Fruit fly (Drosophila melanogaster) whole organism, embryonic: Measurements from ENCODE around the gene CG15160.

ENCODE experiments used
- Abd-B ChIP-seq: fragments of 200-800 bp; sonication (Bioruptor generic); optimal IDR thresholded peaks from 2 replicates; lab custom pipeline; 2018; ENCODE audit warnings: missing biosample characterization, mild to moderate bottlenecking, missing genetic modification characterization, moderate library complexity
- Atf-2 ChIP-seq: fragments of 200-800 bp; sonication (Bioruptor generic); optimal IDR thresholded peaks from 2 replicates; lab custom pipeline; 2016; ENCODE audit warnings: missing biosample characterization, missing genetic modification characterization
- CG10147 ChIP-seq: fragments of 200-800 bp; sonication (Bioruptor generic); optimal IDR thresholded peaks from 2 replicates; lab custom pipeline; 2019; ENCODE audit warnings: missing biosample characterization, mild to moderate bottlenecking, missing genetic modification characterization, moderate library complexity
- CG10462 ChIP-seq: fragments of 200-800 bp; sonication (Bioruptor generic); optimal IDR thresholded peaks from 2 replicates; lab custom pipeline; 2016; ENCODE audit warnings: missing biosample characterization, missing genetic modification characterization
- CG11247 ChIP-seq: fragments of 200-800 bp; sonication (Bioruptor generic); IDR thresholded peaks from 2 replicates; pipeline ENCODE4 v1.3.6; 2022; ENCODE audit warnings: missing biosample characterization, missing genetic modification characterization
- CG12155 ChIP-seq: fragments of 200-800 bp; sonication (Bioruptor generic); optimal IDR thresholded peaks from 3 replicates; lab custom pipeline; 2016; ENCODE audit warnings: missing biosample characterization, missing genetic modification characterization
- CG13123 ChIP-seq: fragments of 200-800 bp; sonication (Bioruptor generic); optimal IDR thresholded peaks from 2 replicates; lab custom pipeline; 2016; ENCODE audit warnings: missing biosample characterization, missing genetic modification characterization
- CG13296 ChIP-seq: fragments of 200-800 bp; sonication (Bioruptor generic); optimal IDR thresholded peaks from 3 replicates; lab custom pipeline; 2018; ENCODE audit warnings: missing biosample characterization, mild to moderate bottlenecking, missing genetic modification characterization
- CG18619 ChIP-seq: fragments of 200-800 bp; sonication (Bioruptor generic); optimal IDR thresholded peaks from 3 replicates; lab custom pipeline; 2017; ENCODE audit warnings: missing biosample characterization, mild to moderate bottlenecking, missing genetic modification characterization
- CG18764 ChIP-seq: fragments of 200-800 bp; sonication (Bioruptor generic); optimal IDR thresholded peaks from 3 replicates; lab custom pipeline; 2016; ENCODE audit warnings: missing biosample characterization, missing genetic modification characterization
- CG30431 ChIP-seq: fragments of 200-800 bp; sonication (Bioruptor generic); optimal IDR thresholded peaks from 2 replicates; lab custom pipeline; 2017; ENCODE audit warnings: missing biosample characterization, missing genetic modification characterization
- CG3163 ChIP-seq: fragments of 200-800 bp; sonication (Bioruptor generic); optimal IDR thresholded peaks from 3 replicates; lab custom pipeline; 2016; ENCODE audit warnings: missing biosample characterization, missing genetic modification characterization
- CG3281 ChIP-seq: fragments of 200-800 bp; sonication (Bioruptor generic); optimal IDR thresholded peaks from 3 replicates; lab custom pipeline; 2017; ENCODE audit warnings: missing biosample characterization, mild to moderate bottlenecking, missing genetic modification characterization
- CG33213 ChIP-seq: fragments of 200-800 bp; sonication (Bioruptor generic); optimal IDR thresholded peaks from 3 replicates; lab custom pipeline; 2016; ENCODE audit warnings: missing biosample characterization, missing genetic modification characterization
- CG3407 ChIP-seq: fragments of 200-800 bp; sonication (Bioruptor generic); optimal IDR thresholded peaks from 2 replicates; lab custom pipeline; 2018; ENCODE audit warnings: missing biosample characterization, mild to moderate bottlenecking, missing genetic modification characterization
- CG3847 ChIP-seq: fragments of 200-800 bp; sonication (Bioruptor generic); IDR thresholded peaks from 2 replicates; pipeline ENCODE4 v1.3.6; 2022; ENCODE audit warnings: missing biosample characterization, missing genetic modification characterization
- CG4424 ChIP-seq: fragments of 200-800 bp; sonication (Bioruptor generic); optimal IDR thresholded peaks from 3 replicates; lab custom pipeline; 2016; ENCODE audit warnings: missing biosample characterization, missing genetic modification characterization
- CG5180 ChIP-seq: fragments of 200-800 bp; sonication (Bioruptor generic); optimal IDR thresholded peaks from 3 replicates; lab custom pipeline; 2017; ENCODE audit warnings: missing biosample characterization, missing genetic modification characterization, mild to moderate bottlenecking, moderate library complexity, missing genetic modification reagents
- CG6254 ChIP-seq: fragments of 200-800 bp; sonication (Bioruptor generic); optimal IDR thresholded peaks from 3 replicates; lab custom pipeline; 2017; ENCODE audit warnings: mild to moderate bottlenecking, missing biosample characterization, missing genetic modification reagents, missing genetic modification characterization
- CG6683 ChIP-seq: fragments of 200-800 bp; sonication (Bioruptor generic); optimal IDR thresholded peaks from 2 replicates; lab custom pipeline; 2017; ENCODE audit warnings: missing biosample characterization, mild to moderate bottlenecking, missing genetic modification characterization, missing genetic modification reagents
- CG6791 ChIP-seq: fragments of 200-800 bp; sonication (Bioruptor generic); IDR thresholded peaks from 3 replicates; pipeline ENCODE4 v1.3.6; 2022; ENCODE audit warnings: missing biosample characterization, missing genetic modification characterization; ENCODE audit not compliant: partially characterized antibody
- CG7745 ChIP-seq: fragments of 200-800 bp; sonication (Bioruptor generic); optimal IDR thresholded peaks from 2 replicates; lab custom pipeline; 2018; ENCODE audit warnings: missing biosample characterization, mild to moderate bottlenecking, missing genetic modification characterization, moderate library complexity
- CG7987 ChIP-seq: fragments of 200-800 bp; sonication (Bioruptor generic); optimal IDR thresholded peaks from 2 replicates; lab custom pipeline; 2018; ENCODE audit warnings: missing biosample characterization, mild to moderate bottlenecking, missing genetic modification characterization, moderate library complexity
- CG9215 ChIP-seq: fragments of 200-800 bp; sonication (Bioruptor generic); IDR thresholded peaks from 2 replicates; pipeline ENCODE4 v1.3.6; 2022; ENCODE audit warnings: missing biosample characterization, missing genetic modification characterization
- CG9876 ChIP-seq: fragments of 200-800 bp; sonication (Bioruptor generic); optimal IDR thresholded peaks from 2 replicates; lab custom pipeline; 2016; ENCODE audit warnings: missing biosample characterization, missing genetic modification characterization
- D19B ChIP-seq: fragments of 200-800 bp; sonication (Bioruptor generic); optimal IDR thresholded peaks from 2 replicates; lab custom pipeline; 2017; ENCODE audit warnings: missing biosample characterization, mild to moderate bottlenecking, missing genetic modification characterization
- Hr3 ChIP-seq: fragments of 200-800 bp; sonication (Bioruptor generic); optimal IDR thresholded peaks from 3 replicates; lab custom pipeline; 2016; ENCODE audit warnings: missing biosample characterization, missing genetic modification characterization
- Hr51 ChIP-seq, 2 experiments: fragments of 200-800 bp; sonication (Bioruptor generic); optimal IDR thresholded peaks; 2 replicates in 1 of 2; 3 replicates in 1 of 2; lab custom pipeline; 2016 to 2018; ENCODE audit warnings: missing biosample characterization in 2 of 2, missing genetic modification characterization in 2 of 2, mild to moderate bottlenecking in 1 of 2, moderate library complexity in 1 of 2
- Jarid2 ChIP-seq: fragments of 200-800 bp; sonication (Bioruptor generic); optimal IDR thresholded peaks from 3 replicates; lab custom pipeline; 2017; ENCODE audit warnings: mild to moderate bottlenecking, missing biosample characterization, missing genetic modification reagents, missing genetic modification characterization
- Kr ChIP-seq: fragments of 200-800 bp; sonication (Bioruptor generic); optimal IDR thresholded peaks from 2 replicates; lab custom pipeline; 2017; ENCODE audit warnings: missing biosample characterization, mild to moderate bottlenecking, missing genetic modification characterization
- Meics ChIP-seq: fragments of 200-800 bp; sonication (Bioruptor generic); optimal IDR thresholded peaks from 2 replicates; lab custom pipeline; 2017; ENCODE audit warnings: missing biosample characterization, mild to moderate bottlenecking, missing genetic modification characterization
- NK7.1 ChIP-seq: fragments of 200-800 bp; sonication (Bioruptor generic); optimal IDR thresholded peaks from 3 replicates; lab custom pipeline; 2016; ENCODE audit warnings: missing biosample characterization, missing genetic modification characterization
- Trl ChIP-seq, 3 experiments: fragments of >200 bp in 2 of 3; fragments of 200-800 bp in 1 of 3; sonication (Bioruptor generic) in 1 of 3; optimal IDR thresholded peaks; 2 replicates in 1 of 3; 3 replicates in 2 of 3; lab custom pipeline; 2016 to 2017; ENCODE audit warnings: missing biosample characterization in 1 of 3, missing genetic modification characterization in 1 of 3
- ap ChIP-seq: fragments of 200-800 bp; sonication (Bioruptor generic); IDR thresholded peaks from 2 replicates; pipeline ENCODE4 v1.3.6; 2022; ENCODE audit warnings: missing biosample characterization, missing genetic modification characterization
- bbx ChIP-seq: fragments of 200-800 bp; sonication (Bioruptor generic); IDR thresholded peaks from 2 replicates; pipeline ENCODE4 v1.3.6; 2022; ENCODE audit warnings: missing biosample characterization, missing genetic modification characterization; ENCODE audit not compliant: partially characterized antibody
- br ChIP-seq: fragments of >200 bp; optimal IDR thresholded peaks from 2 replicates; lab custom pipeline; 2017
- chinmo ChIP-seq: fragments of 200-800 bp; sonication (Bioruptor generic); IDR thresholded peaks from 4 replicates; pipeline ENCODE4 v1.3.6; 2022; ENCODE audit warnings: missing biosample characterization, missing genetic modification characterization; ENCODE audit not compliant: partially characterized antibody
- dati ChIP-seq: fragments of 200-800 bp; sonication (Bioruptor generic); IDR thresholded peaks from 2 replicates; pipeline ENCODE4 v1.3.6; 2022; ENCODE audit warnings: missing biosample characterization, missing genetic modification characterization
- lbe ChIP-seq: fragments of 200-800 bp; sonication (Bioruptor generic); optimal IDR thresholded peaks from 2 replicates; lab custom pipeline; 2016; ENCODE audit warnings: missing biosample characterization, mild to moderate bottlenecking, missing genetic modification characterization
- pan ChIP-seq, 4 experiments: fragments of >200 bp in 3 of 4; fragments of 200-800 bp in 1 of 4; sonication (Bioruptor generic) in 1 of 4; optimal IDR thresholded peaks in 3 of 4; IDR thresholded peaks in 1 of 4; 2 replicates each; pipeline versions ENCODE4 v1.3.6 to Lab custom; 2017 to 2022; ENCODE audit warnings: missing biosample characterization in 2 of 4, missing genetic modification characterization in 2 of 4, mixed read lengths in 1 of 4
- pnt ChIP-seq: fragments of 200-800 bp; sonication (Bioruptor generic); optimal IDR thresholded peaks from 3 replicates; lab custom pipeline; 2016; ENCODE audit warnings: missing biosample characterization, missing genetic modification characterization
- pum ChIP-seq: fragments of 200-800 bp; sonication (Bioruptor generic); optimal IDR thresholded peaks from 2 replicates; lab custom pipeline; 2016; ENCODE audit warnings: missing biosample characterization, missing genetic modification characterization
- rib ChIP-seq: fragments of 200-800 bp; sonication (Bioruptor generic); IDR thresholded peaks from 2 replicates; pipeline ENCODE4 v1.3.6; 2022; ENCODE audit warnings: missing biosample characterization, missing genetic modification characterization
- sens-2 ChIP-seq: fragments of 200-800 bp; sonication (Bioruptor generic); IDR thresholded peaks from 2 replicates; pipeline ENCODE4 v1.3.6; 2022; ENCODE audit warnings: missing biosample characterization, missing genetic modification characterization
- sna ChIP-seq: fragments of 200-800 bp; sonication (Bioruptor generic); IDR thresholded peaks from 2 replicates; pipeline ENCODE4 v1.3.6; 2022; ENCODE audit warnings: missing biosample characterization, missing genetic modification characterization; ENCODE audit not compliant: partially characterized antibody
- stc ChIP-seq: fragments of 200-800 bp; sonication (Bioruptor generic); IDR thresholded peaks from 2 replicates; pipeline ENCODE4 v1.3.6; 2022; ENCODE audit warnings: missing biosample characterization, missing genetic modification characterization
- tin ChIP-seq: fragments of 200-800 bp; sonication (Bioruptor generic); optimal IDR thresholded peaks from 3 replicates; lab custom pipeline; 2016; ENCODE audit warnings: missing biosample characterization, missing genetic modification characterization
- tll ChIP-seq, 2 experiments: fragments of 200-800 bp in 1 of 2; fragments of >200 bp in 1 of 2; sonication (Bioruptor generic) in 1 of 2; optimal IDR thresholded peaks; 2 replicates each; lab custom pipeline; 2017 to 2019; ENCODE audit warnings: missing biosample characterization in 2 of 2, missing genetic modification characterization in 2 of 2, mild to moderate bottlenecking in 1 of 2, moderate library complexity in 1 of 2
- yki ChIP-seq: fragments of >200 bp; optimal IDR thresholded peaks from 3 replicates; lab custom pipeline; 2018
- zfh1 ChIP-seq: fragments of 200-800 bp; sonication (Bioruptor generic); IDR thresholded peaks from 3 replicates; pipeline ENCODE4 v1.3.6; 2022; ENCODE audit warnings: missing biosample characterization, missing genetic modification characterization

CG15160 gene

DNA sequence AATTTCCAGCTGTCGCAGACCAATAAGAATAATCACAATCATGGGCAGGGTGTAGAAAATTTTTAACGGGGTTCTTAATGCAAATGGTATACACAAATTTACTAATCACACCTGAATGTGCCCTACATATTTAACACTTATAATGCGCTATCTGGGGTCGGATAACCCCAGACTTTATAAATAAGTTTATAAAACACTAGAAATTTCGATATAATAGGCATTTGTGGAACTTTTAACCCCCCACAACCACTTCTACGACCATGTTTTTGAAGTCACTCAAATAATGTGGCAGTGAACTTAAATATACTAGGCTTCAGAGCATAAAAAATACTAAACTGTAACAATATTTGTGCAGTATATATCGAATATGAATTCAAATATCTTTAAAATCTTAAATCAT lies 14.3 kb downstream of the CG15160 start, which contains the start of gene CG10413 (continued):
- TF ChIP-seq Abd-B (peak; percentile 96), ap (GFP tag; lab: Robert Waterston, UW) (peak; percentile 92), CG3163 (GFP tag; lab: Kevin White, UChicago) (peak; percentile 87), CG6791 (GFP tag; lab: Robert Waterston, UW) (no peak), CG7987 (GFP tag; lab: Kevin White, UChicago) (peak; percentile 94), rib (GFP tag; lab: Robert Waterston, UW) (peak; percentile 98), zfh1 (GFP tag; lab: Robert Waterston, UW) (peak; percentile 97), CG3847 (GFP tag; lab: Robert Waterston, UW) (peak; percentile 98), Meics (GFP tag; lab: Kevin White, UChicago) (peak; percentile 98), CG9215 (peak; percentile 98), CG33213 (peak; percentile 98), tin (peak; percentile 97), sens-2 (GFP tag; lab: Robert Waterston, UW) (peak; percentile 81), CG6254 (GFP tag; lab: Kevin White, UChicago) (peak; percentile 92), chinmo (0 out of 4 replicates have a peak, but pooled peaks have one; percentile 15), bbx (GFP tag; lab: Robert Waterston, UW) (no peak), CG11247 (GFP tag; lab: Robert Waterston, UW) (peak; percentile 97), pum (peak; percentile 98), Hr51 (GFP tag; optimal IDR thresholded peaks at IDR 0.05; lab: Kevin White, UChicago) (peak; percentile 98), CG5180 (GFP tag; lab: Kevin White, UChicago) (peak; percentile 90), Hr3 (GFP tag; lab: Kevin White, UChicago) (peak; percentile 98), CG30431 (GFP tag; lab: Kevin White, UChicago) (peak; percentile 96), br (no peak), CG3281 (GFP tag; lab: Kevin White, UChicago) (peak; percentile 98), sna (GFP tag; lab: Robert Waterston, UW) (no peak), CG3407 (GFP tag; lab: Kevin White, UChicago) (peak; percentile 96), D19B (GFP tag; lab: Kevin White, UChicago) (peak; percentile 93), tll (GFP tag; optimal IDR thresholded peaks at IDR 0.05; lab: Kevin White, UChicago) (peak; percentile 30 to 94), CG7745 (tag; lab: Kevin White, UChicago) (peak; percentile 75), CG18619 (GFP tag; lab: Kevin White, UChicago) (peak; percentile 98), Trl (optimal IDR thresholded peaks at IDR 0.05; lab: Kevin White, UChicago) (no peak), Trl (GFP tag; optimal IDR thresholded peaks at IDR 0.05; lab: Kevin White, UChicago) (peak; percentile 99), lbe (GFP tag; lab: Kevin White, UChicago) (peak; percentile 98), Kr (GFP tag; lab: Kevin White, UChicago) (no peak), CG13296 (GFP tag; lab: Kevin White, UChicago) (peak; percentile 98), dati (GFP tag; lab: Robert Waterston, UW) (peak; percentile 86), pnt (GFP tag; lab: Kevin White, UChicago) (peak; percentile 97), CG6683 (GFP tag; lab: Kevin White, UChicago) (peak; percentile 92), CG10462 (GFP tag; lab: Kevin White, UChicago) (peak; percentile 96), CG13123 (peak; percentile 92), Atf-2 (GFP tag; lab: Kevin White, UChicago) (peak; percentile 98), CG18764 (GFP tag; lab: Kevin White, UChicago) (peak; percentile 96), CG12155 (GFP tag; lab: Kevin White, UChicago) (peak; percentile 96), NK7.1 (GFP tag; lab: Kevin White, UChicago) (peak; percentile 94), pan (optimal IDR thresholded peaks at IDR 0.05; lab: Kevin White, UChicago) (no peak), pan (GFP tag; optimal IDR thresholded peaks at IDR 0.05 in 1 of 2, IDR thresholded peaks at IDR 0.05 in 1 of 2) (peak in 1 of 2 experiments; percentile 98), CG4424 (GFP tag; lab: Kevin White, UChicago) (peak; percentile 98), CG10147 (GFP tag; lab: Kevin White, UChicago) (peak; percentile 97), stc (GFP tag; lab: Robert Waterston, UW) (peak; percentile 96), CG9876 (peak; percentile 96), yki (lab: Kevin White, UChicago) (no peak), Jarid2 (GFP tag; lab: Kevin White, UChicago) (peak; percentile 79)
